Worm (Caenorhabditis elegans) whole organism, late embryonic: ENCODE results near the gene ZK856.6.

Experiments used
- C08G9.2 ChIP-seq: sonication (generic microtip); optimal IDR thresholded peaks from 2 replicates; lab custom pipeline; 2016; ENCODE audit warnings: mild to moderate bottlenecking, missing genetic modification characterization, moderate library complexity, missing compliant biosample characterization
- C38D4.7 ChIP-seq: fragments of 200-800 bp; sonication (Bioruptor generic); optimal IDR thresholded peaks from 2 replicates; lab custom pipeline; 2018; ENCODE audit warnings: mild to moderate bottlenecking, missing genetic modification characterization, moderate library complexity, missing compliant biosample characterization
- K02D7.2 ChIP-seq: sonication (generic microtip); optimal IDR thresholded peaks from 2 replicates; lab custom pipeline; 2017; ENCODE audit warnings: mild to moderate bottlenecking, missing genetic modification characterization, missing compliant biosample characterization
- K09A11.1 ChIP-seq: sonication (generic microtip); optimal IDR thresholded peaks from 2 replicates; lab custom pipeline; 2017; ENCODE audit warnings: antibody characterized with exemption, mild to moderate bottlenecking, missing genetic modification characterization, missing compliant biosample characterization; ENCODE audit not compliant: insufficient read depth
- T23F11.4 ChIP-seq: fragments of 200-800 bp; sonication (Bioruptor generic); optimal IDR thresholded peaks from 2 replicates; lab custom pipeline; 2018; ENCODE audit warnings: mild to moderate bottlenecking, missing genetic modification characterization, missing compliant biosample characterization
- Y22D7AL.16 ChIP-seq: sonication (generic microtip); optimal IDR thresholded peaks from 2 replicates; lab custom pipeline; 2016; ENCODE audit warnings: missing genetic modification characterization, missing compliant biosample characterization
- ahr-1 ChIP-seq: sonication (generic microtip); optimal IDR thresholded peaks from 2 replicates; lab custom pipeline; 2016; ENCODE audit warnings: missing genetic modification characterization, missing compliant biosample characterization
- ama-1 ChIP-seq: fragments of 150-350 bp; optimal IDR thresholded peaks from 2 replicates; lab custom pipeline; 2014
- ceh-18 ChIP-seq: sonication (generic microtip); optimal IDR thresholded peaks from 2 replicates; lab custom pipeline; 2016; ENCODE audit warnings: missing genetic modification characterization, missing compliant biosample characterization
- ceh-19 ChIP-seq: fragments of 200-800 bp; sonication (Bioruptor generic); optimal IDR thresholded peaks from 2 replicates; lab custom pipeline; 2018; ENCODE audit warnings: mild to moderate bottlenecking, missing genetic modification characterization, missing compliant biosample characterization
- ceh-31 ChIP-seq: sonication (generic microtip); optimal IDR thresholded peaks from 2 replicates; lab custom pipeline; 2016; ENCODE audit warnings: missing genetic modification characterization, missing compliant biosample characterization
- ceh-45 ChIP-seq: fragments of 200-800 bp; sonication (Bioruptor generic); IDR thresholded peaks from 2 replicates; pipeline ENCODE4 v1.3.6; 2022; ENCODE audit warnings: missing genetic modification reagents, missing genetic modification characterization, missing compliant biosample characterization
- ceh-6 ChIP-seq: fragments of 200-800 bp; sonication (Bioruptor generic); optimal IDR thresholded peaks from 2 replicates; lab custom pipeline; 2018; ENCODE audit warnings: mild to moderate bottlenecking, missing genetic modification characterization, missing compliant biosample characterization
- che-1 ChIP-seq: sonication (generic microtip); optimal IDR thresholded peaks from 2 replicates; lab custom pipeline; 2016; ENCODE audit warnings: mild to moderate bottlenecking, missing genetic modification characterization, missing compliant biosample characterization
- elt-4 ChIP-seq: sonication (generic microtip); optimal IDR thresholded peaks from 2 replicates; lab custom pipeline; 2016; ENCODE audit warnings: missing genetic modification characterization, missing compliant biosample characterization
- ets-4 ChIP-seq: sonication (generic microtip); optimal IDR thresholded peaks from 2 replicates; lab custom pipeline; 2016; ENCODE audit warnings: missing genetic modification characterization, missing compliant biosample characterization
- fax-1 ChIP-seq: sonication (generic microtip); optimal IDR thresholded peaks from 2 replicates; lab custom pipeline; 2016; ENCODE audit warnings: missing genotype, missing genetic modification characterization, missing compliant biosample characterization
- fkh-10 ChIP-seq: fragments of 150-350 bp; optimal IDR thresholded peaks from 2 replicates; lab custom pipeline; 2014; ENCODE audit warnings: missing biosample characterization, missing genetic modification reagents, missing genetic modification characterization
- fkh-6 ChIP-seq: sonication (generic microtip); optimal IDR thresholded peaks from 2 replicates; lab custom pipeline; 2016; ENCODE audit warnings: missing genetic modification characterization, missing compliant biosample characterization
- hlh-13 ChIP-seq: fragments of 200-800 bp; sonication (Bioruptor generic); optimal IDR thresholded peaks from 2 replicates; lab custom pipeline; 2018; ENCODE audit warnings: mild to moderate bottlenecking, missing genetic modification characterization, missing compliant biosample characterization
- hlh-30 ChIP-seq: sonication (generic microtip); optimal IDR thresholded peaks from 2 replicates; lab custom pipeline; 2017; ENCODE audit warnings: antibody characterized with exemption, missing genetic modification characterization, missing compliant biosample characterization; ENCODE audit not compliant: insufficient read depth
- hlh-6 ChIP-seq: sonication (generic microtip); optimal IDR thresholded peaks from 2 replicates; lab custom pipeline; 2016; ENCODE audit warnings: missing genotype, missing genetic modification characterization, missing compliant biosample characterization
- hlh-8 ChIP-seq: sonication (generic microtip); optimal IDR thresholded peaks from 2 replicates; lab custom pipeline; 2016; ENCODE audit warnings: missing genotype, missing genetic modification characterization, missing compliant biosample characterization
- lin-11 ChIP-seq: fragments of 200-800 bp; sonication (Bioruptor generic); optimal IDR thresholded peaks from 2 replicates; lab custom pipeline; 2018; ENCODE audit warnings: mild to moderate bottlenecking, missing genetic modification characterization, missing compliant biosample characterization
- mec-3 ChIP-seq: sonication (generic microtip); optimal IDR thresholded peaks from 2 replicates; lab custom pipeline; 2016; ENCODE audit warnings: borderline replicate concordance, missing genetic modification characterization, missing compliant biosample characterization
- nhr-11 ChIP-seq: fragments of 150-350 bp; optimal IDR thresholded peaks from 2 replicates; lab custom pipeline; 2014; ENCODE audit warnings: missing biosample characterization, missing genetic modification characterization
- npax-4 ChIP-seq: sonication (generic microtip); optimal IDR thresholded peaks from 2 replicates; lab custom pipeline; 2016; ENCODE audit warnings: missing genetic modification characterization, missing compliant biosample characterization
- pax-1 ChIP-seq: fragments of 150-350 bp; optimal IDR thresholded peaks from 2 replicates; lab custom pipeline; 2014; ENCODE audit warnings: missing biosample characterization, missing genetic modification characterization
- pha-2 ChIP-seq: sonication (generic microtip); optimal IDR thresholded peaks from 2 replicates; lab custom pipeline; 2017; ENCODE audit warnings: mild to moderate bottlenecking, missing genetic modification characterization, missing compliant biosample characterization
- pha-4 ChIP-seq: fragments of 150-350 bp; optimal IDR thresholded peaks from 2 replicates; lab custom pipeline; 2018; ENCODE audit warnings: missing biosample characterization, missing genetic modification reagents, missing genetic modification characterization
- pros-1 ChIP-seq: fragments of 150-350 bp; optimal IDR thresholded peaks from 2 replicates; lab custom pipeline; 2014; ENCODE audit warnings: missing biosample characterization, missing genetic modification reagents, missing genetic modification characterization
- rnt-1 ChIP-seq: sonication (generic microtip); optimal IDR thresholded peaks from 2 replicates; lab custom pipeline; 2016; ENCODE audit warnings: missing genetic modification characterization, missing compliant biosample characterization
- sox-2 ChIP-seq: fragments of 200-800 bp; sonication (Bioruptor generic); IDR thresholded peaks from 2 replicates; pipeline ENCODE4 v1.3.6; 2022; ENCODE audit warnings: missing genetic modification reagents, missing genetic modification characterization, missing compliant biosample characterization
- sox-4 ChIP-seq: sonication (generic microtip); optimal IDR thresholded peaks from 2 replicates; lab custom pipeline; 2017; ENCODE audit warnings: mild to moderate bottlenecking, missing genetic modification characterization, inconsistent platforms, missing compliant biosample characterization
- syd-9 ChIP-seq: sonication (generic microtip); optimal IDR thresholded peaks from 2 replicates; lab custom pipeline; 2016; ENCODE audit warnings: mild to moderate bottlenecking, missing genetic modification characterization, moderate library complexity, missing compliant biosample characterization
- tbx-7 ChIP-seq: sonication (generic microtip); optimal IDR thresholded peaks from 2 replicates; lab custom pipeline; 2016; ENCODE audit warnings: missing genotype, missing genetic modification characterization, missing compliant biosample characterization
- unc-42 ChIP-seq: sonication (generic microtip); optimal IDR thresholded peaks from 2 replicates; lab custom pipeline; 2016; ENCODE audit warnings: missing genotype, missing genetic modification characterization, missing compliant biosample characterization
- unc-55 ChIP-seq: sonication (generic microtip); optimal IDR thresholded peaks from 2 replicates; lab custom pipeline; 2017; ENCODE audit warnings: missing biosample characterization, missing genetic modification reagents, missing genetic modification characterization

ZK856.6 gene

DNA sequence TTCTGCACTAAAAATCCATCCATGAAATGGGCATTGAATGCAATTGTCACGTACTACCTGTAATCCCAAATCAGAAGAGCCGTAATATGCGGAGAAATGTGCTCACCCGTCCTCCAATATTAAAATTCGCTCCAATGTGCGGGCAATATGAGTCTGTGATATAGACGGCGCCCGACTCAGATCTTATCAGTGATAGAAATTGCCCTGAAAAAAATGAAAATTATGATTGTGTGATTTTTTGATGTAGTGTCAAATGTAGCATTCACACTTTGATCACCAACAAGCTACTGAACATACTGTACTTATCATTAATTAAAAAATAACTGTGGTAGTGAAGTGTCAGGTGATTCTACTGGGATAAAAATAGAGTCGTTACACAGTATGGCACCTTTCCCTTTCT, 26.1 kb downstream of the ZK856.6 start:
- TF ChIP-seq Y22D7AL.16 (tag; lab: Kevin White, UChicago) (no peak), sox-2 (GFP tag; lab: Robert Waterston, UW) (no peak), ceh-19 (GFP tag; lab: Kevin White, UChicago) (no peak), mec-3 (tag; lab: Kevin White, UChicago) (no peak), K02D7.2 (no peak), ceh-6 (GFP tag; lab: Kevin White, UChicago) (no peak), K09A11.1 (no peak), fkh-6 (tag; lab: Kevin White, UChicago) (no peak), hlh-30 (tag; lab: Kevin White, UChicago) (no peak), rnt-1 (no peak), C08G9.2 (tag; lab: Kevin White, UChicago) (no peak)

DNA sequence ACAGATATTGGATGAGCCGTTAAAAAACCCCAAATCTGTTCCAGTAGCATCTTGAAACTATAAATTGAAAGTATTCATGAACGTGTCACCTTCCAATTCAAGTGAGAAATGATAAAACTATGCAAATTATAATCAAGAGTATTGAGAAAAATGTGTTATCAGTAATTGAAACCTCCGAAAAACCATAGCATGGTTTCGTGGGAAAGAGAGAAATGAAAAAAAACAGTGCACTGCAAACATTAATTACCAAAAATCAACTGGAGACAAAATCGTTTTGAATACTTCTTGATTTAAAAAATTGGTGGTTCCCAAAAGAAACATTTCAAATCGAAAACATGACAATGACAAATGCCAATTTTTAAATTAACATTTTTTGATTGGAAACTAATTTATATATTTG, 27.1 kb downstream of the ZK856.6 start, which contains the start of gene daf-36:
Gene daf-36, minus strand, starts transcription at position 101 of the 400 bp plus-strand sequence.
- no peak for TF ChIP-seq elt-4 (tag; lab: Kevin White, UChicago)
- no peak for TF ChIP-seq tbx-7 (tag; lab: Kevin White, UChicago)
- TF ChIP-seq ceh-18 (tag; lab: Kevin White, UChicago), result no peak
- TF ChIP-seq lin-11 (tag; lab: Kevin White, UChicago), result no peak
- TF ChIP-seq T23F11.4 (GFP tag; lab: Kevin White, UChicago), result no peak
- TF ChIP-seq ahr-1 (tag; lab: Kevin White, UChicago), result no peak
- no peak for TF ChIP-seq C38D4.7 (GFP tag; lab: Kevin White, UChicago)
- TF ChIP-seq ets-4, result no peak
- TF ChIP-seq che-1 (tag; lab: Kevin White, UChicago), result no peak
- TF ChIP-seq pax-1 (tag; lab: Kevin White, UChicago), result no peak
- TF ChIP-seq pha-2 (tag; lab: Kevin White, UChicago), result no peak
- no peak for TF ChIP-seq ama-1
- no peak for TF ChIP-seq unc-42
- TF ChIP-seq ceh-31, result no peak
- no peak for TF ChIP-seq hlh-8 (tag; lab: Kevin White, UChicago)
- no peak for TF ChIP-seq npax-4

DNA sequence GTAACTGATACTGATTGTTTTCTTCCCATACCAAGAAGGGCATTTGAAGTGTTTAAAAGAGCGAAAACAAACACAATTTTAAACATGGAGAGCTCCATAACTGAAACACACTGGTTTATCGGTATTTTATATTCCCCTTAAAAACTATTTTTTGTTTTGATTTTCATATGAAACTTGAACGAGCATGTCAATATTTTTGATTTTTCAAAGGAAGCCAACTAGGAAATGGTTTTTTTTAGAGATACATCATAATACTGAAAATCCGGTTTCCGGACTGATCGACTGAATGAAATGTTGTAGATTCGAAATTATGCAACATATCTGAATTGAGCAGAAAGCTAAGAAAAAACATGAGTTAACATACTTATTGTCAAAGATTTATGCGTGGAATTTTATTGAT, 28.8 kb downstream of the ZK856.6 start, which contains the start of gene ttr-19:
Gene ttr-19, minus strand, starts transcription at position 101 of the 400 bp plus-strand sequence.
- TF ChIP-seq Y22D7AL.16 (tag; lab: Kevin White, UChicago), result no peak
- no peak for TF ChIP-seq fkh-10 (GFP tag; lab: Kevin White, UChicago)
- TF ChIP-seq fax-1 (tag; lab: Kevin White, UChicago), result no peak
- TF ChIP-seq, all 69 proteins: peak for 0

DNA sequence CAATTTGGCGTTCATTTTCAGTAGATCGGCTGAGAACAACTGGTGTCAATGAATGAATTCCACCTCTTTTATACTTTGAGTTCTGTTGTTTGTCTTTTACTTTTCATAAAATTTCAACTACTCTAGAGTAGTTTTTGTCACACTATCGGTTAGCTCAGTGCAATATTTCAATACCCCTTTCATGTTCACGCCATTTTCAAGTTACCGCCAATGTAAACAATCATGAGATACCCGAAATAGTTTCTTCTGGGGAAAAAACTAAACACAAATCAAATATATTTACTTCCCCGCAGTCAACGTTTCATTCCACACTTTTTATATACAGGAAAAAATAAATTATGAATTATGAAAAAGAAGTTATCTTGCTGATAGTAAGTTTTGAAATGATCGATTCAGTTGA, 29.9 kb downstream of the ZK856.6 start, which contains the start of gene fipr-4:
Gene fipr-4, minus strand, starts transcription at position 101 of the 400 bp plus-strand sequence.
- TF ChIP-seq fkh-10 (GFP tag; lab: Kevin White, UChicago) (no peak), unc-55 (GFP tag; lab: Kevin White, UChicago) (no peak), pros-1 (tag; lab: Kevin White, UChicago) (no peak), syd-9 (tag; lab: Kevin White, UChicago) (no peak), nhr-11 (tag; lab: Kevin White, UChicago) (no peak), ama-1 (no peak), sox-4 (no peak), hlh-6 (tag; lab: Kevin White, UChicago) (no peak), pha-4 (tag; lab: Kevin White, UChicago) (no peak), mec-3 (tag; lab: Kevin White, UChicago) (no peak), hlh-13 (GFP tag; lab: Kevin White, UChicago) (no peak), Y22D7AL.16 (tag; lab: Kevin White, UChicago) (no peak), ceh-45 (GFP tag; lab: Robert Waterston, UW) (no peak), che-1 (tag; lab: Kevin White, UChicago) (no peak), pax-1 (tag; lab: Kevin White, UChicago) (no peak)
- TF ChIP-seq, all 69 proteins: peak for 0
